Fruit fly (Drosophila melanogaster) whole organism, prepupa: Measurements from ENCODE around the gene CG2964.
A peak's percentile ranks its signal among the peaks of the same experiment; 100 is the strongest.

Experiments used
- Blimp-1 ChIP-seq: fragments of 200-800 bp; sonication (Bioruptor generic); optimal IDR thresholded peaks from 3 replicates; lab custom pipeline; 2017; ENCODE audit warnings: missing biosample characterization, missing genetic modification characterization, mild to moderate bottlenecking, moderate library complexity, missing genetic modification reagents
- CG10669 ChIP-seq: fragments of 200-800 bp; sonication (Bioruptor generic); optimal IDR thresholded peaks from 3 replicates; lab custom pipeline; 2018; ENCODE audit warnings: missing biosample characterization, mild to moderate bottlenecking, missing genetic modification characterization, moderate library complexity
- CG11294 ChIP-seq: fragments of 200-800 bp; sonication (Bioruptor generic); IDR thresholded peaks from 2 replicates; pipeline ENCODE4 v1.3.6; 2022; ENCODE audit warnings: missing biosample characterization, missing genetic modification characterization
- CG11762 ChIP-seq: fragments of 200-800 bp; sonication (Bioruptor generic); optimal IDR thresholded peaks from 3 replicates; lab custom pipeline; 2016; ENCODE audit warnings: missing biosample characterization, missing genetic modification characterization; ENCODE audit not compliant: insufficient read depth
- CG11902 ChIP-seq: fragments of 200-800 bp; sonication (Bioruptor generic); optimal IDR thresholded peaks from 3 replicates; lab custom pipeline; 2016; ENCODE audit warnings: missing biosample characterization, missing genetic modification characterization
- CG15336 ChIP-seq: fragments of 200-800 bp; sonication (Bioruptor generic); IDR thresholded peaks from 2 replicates; pipeline ENCODE4 v1.3.6; 2022; ENCODE audit warnings: missing biosample characterization, missing genetic modification characterization
- CG1621 ChIP-seq: fragments of 200-800 bp; sonication (Bioruptor generic); optimal IDR thresholded peaks from 3 replicates; lab custom pipeline; 2018; ENCODE audit warnings: missing biosample characterization, mild to moderate bottlenecking, missing genetic modification characterization
- CG3032 ChIP-seq: fragments of 200-800 bp; optimal IDR thresholded peaks from 2 replicates; lab custom pipeline; 2019; ENCODE audit warnings: missing biosample characterization, mild to moderate bottlenecking, missing genetic modification characterization, moderate library complexity
- CG31627 ChIP-seq: fragments of 200-800 bp; sonication (Bioruptor generic); optimal IDR thresholded peaks from 3 replicates; lab custom pipeline; 2016; ENCODE audit warnings: missing biosample characterization, missing genetic modification characterization
- CG32006 ChIP-seq: fragments of 200-800 bp; sonication (Bioruptor generic); optimal IDR thresholded peaks from 3 replicates; lab custom pipeline; 2017; ENCODE audit warnings: missing biosample characterization, mild to moderate bottlenecking, missing genetic modification characterization
- CG34406 ChIP-seq: fragments of 200-800 bp; sonication (Bioruptor generic); optimal IDR thresholded peaks from 3 replicates; lab custom pipeline; 2016; ENCODE audit warnings: missing biosample characterization, missing genetic modification characterization
- CG6163 ChIP-seq: fragments of 200-800 bp; sonication (Bioruptor generic); IDR thresholded peaks from 3 replicates; pipeline ENCODE4 v1.3.6; 2022; ENCODE audit warnings: missing biosample characterization, missing genetic modification characterization
- CG6854 ChIP-seq: fragments of 200-800 bp; sonication (Bioruptor generic); optimal IDR thresholded peaks from 2 replicates; lab custom pipeline; 2017; ENCODE audit warnings: missing biosample characterization, mild to moderate bottlenecking, missing genetic modification characterization
- CG7368 ChIP-seq: fragments of 200-800 bp; sonication (Bioruptor generic); optimal IDR thresholded peaks from 3 replicates; lab custom pipeline; 2016; ENCODE audit warnings: missing biosample characterization, missing genetic modification characterization
- CG8119 ChIP-seq: fragments of 200-800 bp; sonication (Bioruptor generic); IDR thresholded peaks from 3 replicates; pipeline ENCODE4 v1.3.6; 2022; ENCODE audit warnings: missing biosample characterization, missing genetic modification characterization
- CG8319 ChIP-seq: fragments of 200-800 bp; sonication (Bioruptor generic); optimal IDR thresholded peaks from 3 replicates; lab custom pipeline; 2016; ENCODE audit warnings: missing biosample characterization, missing genetic modification characterization
- CG8632 ChIP-seq: fragments of 200-800 bp; sonication (Bioruptor generic); optimal IDR thresholded peaks from 3 replicates; lab custom pipeline; 2016; ENCODE audit warnings: missing biosample characterization, missing genetic modification characterization
- CG9139 ChIP-seq: fragments of 200-800 bp; sonication (Bioruptor generic); optimal IDR thresholded peaks from 3 replicates; lab custom pipeline; 2017; ENCODE audit warnings: missing biosample characterization, mild to moderate bottlenecking, missing genetic modification characterization
- Eip75B ChIP-seq: fragments of 200-800 bp; sonication (Bioruptor generic); optimal IDR thresholded peaks from 3 replicates; lab custom pipeline; 2016; ENCODE audit warnings: missing biosample characterization, missing genetic modification characterization
- Eip78C ChIP-seq: fragments of 200-800 bp; sonication (Bioruptor generic); peaks from one replicate; lab custom pipeline; 2016; ENCODE audit warnings: missing biosample characterization, missing genetic modification characterization
- Ets96B ChIP-seq: fragments of 200-800 bp; optimal IDR thresholded peaks from 2 replicates; lab custom pipeline; 2019; ENCODE audit warnings: missing biosample characterization, mild to moderate bottlenecking, missing genetic modification characterization, moderate library complexity
- Hr38 ChIP-seq: sonication (Bioruptor generic); optimal IDR thresholded peaks from 2 replicates; lab custom pipeline; 2016; ENCODE audit warnings: missing biosample characterization, missing genetic modification characterization
- OdsH ChIP-seq: fragments of 200-800 bp; sonication (Bioruptor generic); optimal IDR thresholded peaks from 3 replicates; lab custom pipeline; 2016; ENCODE audit warnings: missing biosample characterization, missing genetic modification characterization
- Smox ChIP-seq: fragments of 200-800 bp; sonication (Bioruptor generic); optimal IDR thresholded peaks from 3 replicates; lab custom pipeline; 2016; ENCODE audit warnings: missing biosample characterization, missing genetic modification characterization
- Sox102F ChIP-seq: fragments of 200-800 bp; sonication (Bioruptor generic); optimal IDR thresholded peaks from 2 replicates; lab custom pipeline; 2016; ENCODE audit warnings: missing biosample characterization, mild to moderate bottlenecking, missing genetic modification characterization
- Sox14 ChIP-seq: fragments of 200-800 bp; sonication (Bioruptor generic); optimal IDR thresholded peaks from 3 replicates; lab custom pipeline; 2016; ENCODE audit warnings: missing biosample characterization, missing genetic modification characterization
- achi ChIP-seq: fragments of 200-800 bp; sonication (Bioruptor generic); optimal IDR thresholded peaks from 3 replicates; lab custom pipeline; 2016; ENCODE audit warnings: missing biosample characterization, missing genetic modification characterization
- acj6 ChIP-seq: fragments of 200-800 bp; sonication (Bioruptor generic); optimal IDR thresholded peaks from 3 replicates; lab custom pipeline; 2016; ENCODE audit warnings: missing biosample characterization, missing genetic modification characterization
- cyc ChIP-seq: fragments of 200-800 bp; sonication (Bioruptor generic); optimal IDR thresholded peaks from 3 replicates; lab custom pipeline; 2016; ENCODE audit warnings: missing biosample characterization, missing genetic modification characterization
- dac ChIP-seq: fragments of 200-800 bp; sonication (Bioruptor generic); optimal IDR thresholded peaks from 2 replicates; lab custom pipeline; 2017; ENCODE audit warnings: missing biosample characterization, mild to moderate bottlenecking, missing genetic modification characterization
- dsx ChIP-seq: fragments of 200-800 bp; optimal IDR thresholded peaks from 3 replicates; lab custom pipeline; 2019; ENCODE audit warnings: missing biosample characterization, mild to moderate bottlenecking, missing genetic modification characterization, moderate library complexity; ENCODE audit not compliant: poor library complexity, severe bottlenecking
- eg ChIP-seq: fragments of 200-800 bp; sonication (Bioruptor generic); IDR thresholded peaks from 3 replicates; pipeline ENCODE4 v1.3.6; 2022; ENCODE audit warnings: missing biosample characterization, missing genetic modification characterization
- esn ChIP-seq: fragments of 200-800 bp; sonication (Bioruptor generic); optimal IDR thresholded peaks from 2 replicates; lab custom pipeline; 2016; ENCODE audit warnings: missing biosample characterization, mild to moderate bottlenecking, missing genetic modification characterization, moderate library complexity
- fd85E ChIP-seq: fragments of 200-800 bp; sonication (Bioruptor generic); optimal IDR thresholded peaks from 3 replicates; lab custom pipeline; 2016; ENCODE audit warnings: missing biosample characterization, missing genetic modification characterization
- fkh ChIP-seq: fragments of 200-800 bp; sonication (Bioruptor generic); optimal IDR thresholded peaks from 3 replicates; lab custom pipeline; 2017; ENCODE audit warnings: missing biosample characterization, mild to moderate bottlenecking, missing genetic modification characterization, moderate library complexity
- net ChIP-seq: fragments of 200-800 bp; sonication (Bioruptor generic); optimal IDR thresholded peaks from 3 replicates; lab custom pipeline; 2016; ENCODE audit warnings: missing biosample characterization, missing genetic modification characterization
- pdm3 ChIP-seq: fragments of 200-800 bp; sonication (Bioruptor generic); optimal IDR thresholded peaks from 3 replicates; lab custom pipeline; 2016; ENCODE audit warnings: missing biosample characterization, missing genetic modification characterization
- salr ChIP-seq, 2 experiments: fragments of 200-800 bp; sonication (Bioruptor generic); optimal IDR thresholded peaks; 3 replicates each; lab custom pipeline; 2016 to 2018; ENCODE audit warnings: missing biosample characterization in 2 of 2, missing genetic modification characterization in 2 of 2, mild to moderate bottlenecking in 1 of 2
- spab ChIP-seq: fragments of 200-800 bp; sonication (Bioruptor generic); optimal IDR thresholded peaks from 2 replicates; lab custom pipeline; 2017; ENCODE audit warnings: missing biosample characterization, mild to moderate bottlenecking, missing genetic modification characterization, missing genetic modification reagents
- ss ChIP-seq, 2 experiments: fragments of 200-800 bp; sonication (Bioruptor generic); optimal IDR thresholded peaks; 2 replicates in 1 of 2; 3 replicates in 1 of 2; lab custom pipeline; 2017 to 2018; ENCODE audit warnings: mild to moderate bottlenecking in 2 of 2, missing biosample characterization in 2 of 2, missing genetic modification characterization in 2 of 2, moderate library complexity in 1 of 2
- svp ChIP-seq: fragments of 200-800 bp; sonication (Bioruptor generic); peaks from one replicate; lab custom pipeline; 2016; ENCODE audit warnings: missing biosample characterization, missing genetic modification characterization
- topi ChIP-seq: fragments of 200-800 bp; sonication (Bioruptor generic); optimal IDR thresholded peaks from 3 replicates; lab custom pipeline; 2016; ENCODE audit warnings: missing biosample characterization, missing genetic modification characterization

Gene CG2964

dm6 chr2L:2765659-2766373, 46.4 kb upstream of the CG2964 start, which contains the start of the genes Snx21 and aph-1 (continued):
- TF ChIP-seq fd85E (GFP tag; lab: Kevin White, UChicago) (peak; percentile 70), Blimp-1 (peak; percentile 73), CG11902 (GFP tag; lab: Kevin White, UChicago) (peak; percentile 87), Sox102F (GFP tag; lab: Kevin White, UChicago) (peak; percentile 91), Smox (GFP tag; lab: Kevin White, UChicago) (peak; percentile 87), CG31627 (GFP tag; lab: Kevin White, UChicago) (peak; percentile 92), CG10669 (GFP tag; lab: Kevin White, UChicago) (peak; percentile 88), eg (peak; percentile 87), achi (GFP tag; lab: Kevin White, UChicago) (peak; percentile 90), CG34406 (GFP tag; lab: Kevin White, UChicago) (peak; percentile 89), CG8632 (GFP tag; lab: Kevin White, UChicago) (peak; percentile 90), CG3032 (tag; lab: Kevin White, UChicago) (peak; percentile 89), fkh (peak; percentile 85), dac (GFP tag; lab: Kevin White, UChicago) (peak; percentile 75), salr (GFP tag; optimal IDR thresholded peaks at IDR 0.05; lab: Kevin White, UChicago) (peak; percentile 59 to 86), Eip75B (GFP tag; lab: Kevin White, UChicago) (peak; percentile 88)

- TF ChIP-seq CG1621 = peak; percentile 99
- TF ChIP-seq CG6163 (GFP tag; lab: Robert Waterston, UW) = 0 out of 3 replicates have a peak, but pooled peaks have one; percentile 23
- TF ChIP-seq Eip75B (GFP tag; lab: Kevin White, UChicago) = no peak
- no peak for TF ChIP-seq CG7368
- peak; percentile 72 for TF ChIP-seq dsx (GFP tag; lab: Kevin White, UChicago)
- peak; percentile 37 for TF ChIP-seq Sox14
- TF ChIP-seq fkh = peak; percentile 88
- peak; percentile 37 for TF ChIP-seq esn (GFP tag; lab: Kevin White, UChicago)
- TF ChIP-seq CG6854 (GFP tag; lab: Kevin White, UChicago) = peak; percentile 39
- peak; percentile 31 for TF ChIP-seq Eip78C (GFP tag; lab: Kevin White, UChicago)
Measured at dm6 chr2L:2767627-2768026, 44.6 kb upstream of the CG2964 start, which contains the start of the genes Taf10b and Taf10. TSS of gene Taf10b (minus strand) at chr2L:2767845. TSS of gene Taf10 (plus strand) at chr2L:2767890.

dm6 chr2L:2769476-2770185, 42.6 kb upstream of the CG2964 start, which contains the start of the genes colt and HINT1:
TSS of gene colt (minus strand) at chr2L:2770069.
TSS of gene HINT1 (plus strand) at chr2L:2770135.
- no peak for TF ChIP-seq pdm3 (GFP tag; lab: Kevin White, UChicago)
- TF ChIP-seq OdsH (GFP tag; lab: Kevin White, UChicago) = peak; percentile 41
- no peak for TF ChIP-seq fkh
- peak; percentile 98 for TF ChIP-seq CG9139 (GFP tag; lab: Kevin White, UChicago)
- no peak for TF ChIP-seq fd85E (GFP tag; lab: Kevin White, UChicago)
- TF ChIP-seq dac (GFP tag; lab: Kevin White, UChicago) = peak; percentile 64
- TF ChIP-seq CG8319 (GFP tag; lab: Kevin White, UChicago) = peak; percentile 0
- TF ChIP-seq svp (GFP tag; lab: Kevin White, UChicago) = peak; percentile 76
- no peak for TF ChIP-seq CG11902 (GFP tag; lab: Kevin White, UChicago)
- peak; percentile 82 for TF ChIP-seq spab (GFP tag; lab: Kevin White, UChicago)
- peak; percentile 97 to 99 for TF ChIP-seq ss (GFP tag; optimal IDR thresholded peaks at IDR 0.05; lab: Kevin White, UChicago)
- TF ChIP-seq Sox102F (GFP tag; lab: Kevin White, UChicago) = peak; percentile 40
- peak; percentile 75 for TF ChIP-seq CG11762
- peak; percentile 70 for TF ChIP-seq Sox14
- peak; percentile 47 for TF ChIP-seq achi (GFP tag; lab: Kevin White, UChicago)
- peak; percentile 62 for TF ChIP-seq Ets96B (tag; lab: Kevin White, UChicago)
- TF ChIP-seq acj6 = peak; percentile 12
- peak; percentile 60 for TF ChIP-seq topi (GFP tag; lab: Kevin White, UChicago)
- peak; percentile 41 for TF ChIP-seq CG34406 (GFP tag; lab: Kevin White, UChicago)
- peak; percentile 91 for TF ChIP-seq CG1621
- TF ChIP-seq Hr38 (GFP tag; lab: Kevin White, UChicago) = no peak
- no peak for TF ChIP-seq Smox (GFP tag; lab: Kevin White, UChicago)
- TF ChIP-seq CG32006 (GFP tag; lab: Kevin White, UChicago) = peak; percentile 64
- peak; percentile 39 for TF ChIP-seq Eip75B (GFP tag; lab: Kevin White, UChicago)
- peak; percentile 87 for TF ChIP-seq Eip78C (GFP tag; lab: Kevin White, UChicago)
- peak; percentile 72 for TF ChIP-seq net
- TF ChIP-seq CG15336 (GFP tag; lab: Robert Waterston, UW) = peak; percentile 74
- no peak for TF ChIP-seq CG11294 (GFP tag; lab: Robert Waterston, UW)
- peak; percentile 37 for TF ChIP-seq cyc
- peak; percentile 71; the same call in 2 of the 3 replicates for TF ChIP-seq CG8119
- TF ChIP-seq CG6854 (GFP tag; lab: Kevin White, UChicago) = peak; percentile 92
